Worm (Caenorhabditis elegans): ENCODE measurements around the gene oxy-4.

DNA sequence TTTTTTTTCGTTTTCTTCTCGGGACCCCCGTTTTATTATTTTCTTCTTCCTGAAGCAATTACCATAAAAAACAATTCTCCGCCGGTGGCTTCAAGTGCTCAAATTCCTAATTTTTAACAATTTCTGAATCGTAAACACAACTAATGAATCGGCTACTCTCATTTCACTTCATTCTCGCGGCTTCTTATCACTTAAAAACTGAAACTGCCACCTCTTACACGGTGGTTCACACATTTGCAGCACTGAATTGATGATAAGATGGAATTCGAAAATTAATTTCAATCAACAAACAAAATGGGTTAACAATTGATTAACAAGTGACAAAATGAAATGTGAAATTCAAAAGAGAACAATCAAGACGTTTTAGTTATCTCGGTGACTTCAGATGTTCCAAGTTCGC, 21.5 kb downstream of the oxy-4 start:
- no peak for TF ChIP-seq snpc-4 (GFP tag; optimal IDR thresholded peaks at IDR 0.05)
- no peak for TF ChIP-seq snpc-4 (tag; optimal IDR thresholded peaks at IDR 0.05)
- no peak for TF ChIP-seq ztf-22 (GFP tag; optimal IDR thresholded peaks at IDR 0.05)
- TF ChIP-seq let-526 (GFP tag; IDR thresholded peaks at IDR 0.05): no peak
- TF ChIP-seq ceh-91 (GFP tag; IDR thresholded peaks at IDR 0.05): no peak
- TF ChIP-seq zim-3 (tag; optimal IDR thresholded peaks at IDR 0.05): no peak
- TF ChIP-seq unc-62 (GFP tag; optimal IDR thresholded peaks at IDR 0.05): no peak
- TF ChIP-seq chd-7 (tag; optimal IDR thresholded peaks at IDR 0.05): no peak

All from whole organism, young adult.